Fruit fly (Drosophila melanogaster) whole organism: Measurements from ENCODE around the gene Usp32.

Experiments used
- CG8478 ChIP-seq: fragments of >200 bp; optimal IDR thresholded peaks from 2 replicates; lab custom pipeline; 2018; ENCODE audit warnings: inconsistent platforms
- Dll ChIP-seq: fragments of >200 bp; optimal IDR thresholded peaks from 2 replicates; lab custom pipeline; 2017
- EcR ChIP-seq, 2 experiments: fragments of >200 bp; optimal IDR thresholded peaks; 2 replicates each; lab custom pipeline; 2017; ENCODE audit warnings: missing biosample characterization in 2 of 2, missing genetic modification characterization in 2 of 2, missing genetic modification reagents in 2 of 2
- pan ChIP-seq: fragments of >200 bp; optimal IDR thresholded peaks from 2 replicates; lab custom pipeline; 2017
- psq ChIP-seq: fragments of >200 bp; optimal IDR thresholded peaks from 2 replicates; lab custom pipeline; 2017
- usp ChIP-seq: fragments of >200 bp; optimal IDR thresholded peaks from 2 replicates; lab custom pipeline; 2017; ENCODE audit warnings: missing biosample characterization, missing genetic modification characterization, mixed read lengths

Usp32 gene

dm6 chr3L:19870843-19871666 lies at the start of gene Usp32, which contains the start of gene Rab8:
Usp32 (plus strand) TSS chr3L:19871139.
Rab8 (minus strand) TSS chr3L:19871078.
- TF ChIP-seq usp (GFP tag; lab: Kevin White, UChicago) (no peak), EcR (GFP tag; optimal IDR thresholded peaks at IDR 0.05; lab: Kevin White, UChicago) (no peak), Dll (no peak), CG8478 (lab: Kevin White, UChicago) (no peak), psq (lab: Kevin White, UChicago) (no peak), pan (lab: Kevin White, UChicago) (no peak)

dm6 chr3L:19833227-19833626 lies 37.7 kb upstream of the Usp32 start:
- TF ChIP-seq usp (GFP tag; lab: Kevin White, UChicago) (no peak), Dll (no peak), CG8478 (lab: Kevin White, UChicago) (no peak), EcR (GFP tag; optimal IDR thresholded peaks at IDR 0.05; lab: Kevin White, UChicago) (no peak)

dm6 chr3L:19834143-19834794 lies 36.7 kb upstream of the Usp32 start, which contains the start of the genes trc and CG32221:
trc (minus strand) TSS chr3L:19834304.
CG32221 (plus strand) TSS chr3L:19834670.
- TF ChIP-seq EcR (GFP tag; optimal IDR thresholded peaks at IDR 0.05; lab: Kevin White, UChicago) (no peak), usp (GFP tag; lab: Kevin White, UChicago) (no peak), Dll (no peak), pan (lab: Kevin White, UChicago) (no peak)

- TF ChIP-seq usp (GFP tag; lab: Kevin White, UChicago) (no peak), pan (lab: Kevin White, UChicago) (no peak)
Measured at dm6 chr3L:19836375-19836937, 34.5 kb upstream of the Usp32 start, which contains the start of gene kto. kto (plus strand) TSS chr3L:19836614.

- TF ChIP-seq CG8478 (lab: Kevin White, UChicago) (no peak), EcR (GFP tag; optimal IDR thresholded peaks at IDR 0.05; lab: Kevin White, UChicago) (no peak), Dll (no peak), psq (lab: Kevin White, UChicago) (no peak), usp (GFP tag; lab: Kevin White, UChicago) (no peak), pan (lab: Kevin White, UChicago) (no peak)
Measured at dm6 chr3L:19844507-19844906, 26.4 kb upstream of the Usp32 start.

dm6 chr3L:19845047-19845906 lies 25.7 kb upstream of the Usp32 start, which contains the start of gene Papss:
Papss (plus strand) TSS chr3L:19845293.
- TF ChIP-seq pan (lab: Kevin White, UChicago) = no peak
- TF ChIP-seq EcR (GFP tag; optimal IDR thresholded peaks at IDR 0.05; lab: Kevin White, UChicago) = no peak
- TF ChIP-seq CG8478 (lab: Kevin White, UChicago) = no peak
- TF ChIP-seq psq (lab: Kevin White, UChicago) = no peak
- TF ChIP-seq usp (GFP tag; lab: Kevin White, UChicago) = no peak
- no peak for TF ChIP-seq Dll

- TF ChIP-seq Dll (no peak), CG8478 (lab: Kevin White, UChicago) (no peak), usp (GFP tag; lab: Kevin White, UChicago) (no peak), EcR (GFP tag; optimal IDR thresholded peaks at IDR 0.05; lab: Kevin White, UChicago) (no peak)
Measured at dm6 chr3L:19845907-19846301, 25.0 kb upstream of the Usp32 start.

dm6 chr3L:19846960-19847359 lies 24.0 kb upstream of the Usp32 start:
- TF ChIP-seq Dll (no peak), EcR (GFP tag; optimal IDR thresholded peaks at IDR 0.05; lab: Kevin White, UChicago) (no peak), pan (lab: Kevin White, UChicago) (no peak), CG8478 (lab: Kevin White, UChicago) (no peak), psq (lab: Kevin White, UChicago) (no peak), usp (GFP tag; lab: Kevin White, UChicago) (no peak)

- TF ChIP-seq psq (lab: Kevin White, UChicago) (no peak), Dll (no peak), usp (GFP tag; lab: Kevin White, UChicago) (no peak), EcR (GFP tag; optimal IDR thresholded peaks at IDR 0.05; lab: Kevin White, UChicago) (no peak), CG8478 (lab: Kevin White, UChicago) (no peak), pan (lab: Kevin White, UChicago) (no peak)
Measured at dm6 chr3L:19848080-19848479, 22.9 kb upstream of the Usp32 start.

dm6 chr3L:19857923-19858490 lies 12.9 kb upstream of the Usp32 start:
- TF ChIP-seq psq (lab: Kevin White, UChicago) (no peak), CG8478 (lab: Kevin White, UChicago) (no peak), pan (lab: Kevin White, UChicago) (no peak), EcR (GFP tag; optimal IDR thresholded peaks at IDR 0.05; lab: Kevin White, UChicago) (no peak), Dll (no peak), usp (GFP tag; lab: Kevin White, UChicago) (no peak)
